Fruit fly (Drosophila melanogaster) whole organism, embryonic: Measurements from ENCODE around the gene CG32036.
A peak's percentile ranks its signal among the peaks of the same experiment; 100 is the strongest.

Experiments used
- CG10267 ChIP-seq: fragments of 200-800 bp; sonication (Bioruptor generic); optimal IDR thresholded peaks from 2 replicates; lab custom pipeline; 2018; ENCODE audit warnings: missing biosample characterization, mild to moderate bottlenecking, missing genetic modification characterization, moderate library complexity
- CG11504 ChIP-seq: fragments of 200-800 bp; sonication (Bioruptor generic); optimal IDR thresholded peaks from 3 replicates; lab custom pipeline; 2019; ENCODE audit warnings: missing biosample characterization, mild to moderate bottlenecking, missing genetic modification characterization, moderate library complexity
- CG1233 ChIP-seq: fragments of 200-800 bp; sonication (Bioruptor generic); optimal IDR thresholded peaks from 4 replicates; lab custom pipeline; 2018; ENCODE audit warnings: missing biosample characterization, mild to moderate bottlenecking, missing genetic modification characterization
- CG12391 ChIP-seq: fragments of 200-800 bp; sonication (Bioruptor generic); optimal IDR thresholded peaks from 3 replicates; lab custom pipeline; 2018; ENCODE audit warnings: missing biosample characterization, mild to moderate bottlenecking, missing genetic modification characterization, moderate library complexity
- CG13296 ChIP-seq: fragments of 200-800 bp; sonication (Bioruptor generic); optimal IDR thresholded peaks from 3 replicates; lab custom pipeline; 2018; ENCODE audit warnings: missing biosample characterization, mild to moderate bottlenecking, missing genetic modification characterization
- CG13424 ChIP-seq: fragments of 200-800 bp; sonication (Bioruptor generic); optimal IDR thresholded peaks from 2 replicates; lab custom pipeline; 2019; ENCODE audit warnings: missing biosample characterization, mild to moderate bottlenecking, missing genetic modification characterization, moderate library complexity
- CG15269 ChIP-seq: fragments of 200-800 bp; sonication (Bioruptor generic); optimal IDR thresholded peaks from 2 replicates; lab custom pipeline; 2018; ENCODE audit warnings: missing biosample characterization, mild to moderate bottlenecking, missing genetic modification characterization, moderate library complexity
- CG15601 ChIP-seq: fragments of 200-800 bp; sonication (Bioruptor generic); optimal IDR thresholded peaks from 3 replicates; lab custom pipeline; 2019; ENCODE audit warnings: missing biosample characterization, mild to moderate bottlenecking, missing genetic modification characterization, moderate library complexity
- CG17361 ChIP-seq: fragments of 200-800 bp; sonication (Bioruptor generic); IDR thresholded peaks from 3 replicates; pipeline ENCODE4 v1.3.6; 2022; ENCODE audit warnings: missing biosample characterization, missing genetic modification characterization
- CG1792 ChIP-seq: fragments of 200-800 bp; sonication (Bioruptor generic); optimal IDR thresholded peaks from 2 replicates; lab custom pipeline; 2016; ENCODE audit warnings: missing biosample characterization, missing genetic modification characterization
- CG18619 ChIP-seq: fragments of 200-800 bp; sonication (Bioruptor generic); optimal IDR thresholded peaks from 3 replicates; lab custom pipeline; 2017; ENCODE audit warnings: missing biosample characterization, mild to moderate bottlenecking, missing genetic modification characterization
- CG31365 ChIP-seq: fragments of 200-800 bp; sonication (Bioruptor generic); optimal IDR thresholded peaks from 2 replicates; lab custom pipeline; 2018; ENCODE audit warnings: missing biosample characterization, mild to moderate bottlenecking, missing genetic modification characterization
- CG3995 ChIP-seq: fragments of 200-800 bp; sonication (Bioruptor generic); optimal IDR thresholded peaks from 3 replicates; lab custom pipeline; 2016; ENCODE audit warnings: missing biosample characterization, missing genetic modification characterization
- CG4424 ChIP-seq: fragments of 200-800 bp; sonication (Bioruptor generic); optimal IDR thresholded peaks from 3 replicates; lab custom pipeline; 2016; ENCODE audit warnings: missing biosample characterization, missing genetic modification characterization
- CG6765 ChIP-seq: fragments of 200-800 bp; sonication (Bioruptor generic); optimal IDR thresholded peaks from 3 replicates; lab custom pipeline; 2017; ENCODE audit warnings: missing biosample characterization, mild to moderate bottlenecking, missing genetic modification characterization
- CG7839 ChIP-seq: fragments of 200-800 bp; sonication (Bioruptor generic); optimal IDR thresholded peaks from 3 replicates; lab custom pipeline; 2018; ENCODE audit warnings: missing biosample characterization, mild to moderate bottlenecking, missing genetic modification characterization, moderate library complexity
- CG9215 ChIP-seq: fragments of 200-800 bp; sonication (Bioruptor generic); IDR thresholded peaks from 2 replicates; pipeline ENCODE4 v1.3.6; 2022; ENCODE audit warnings: missing biosample characterization, missing genetic modification characterization
- Camta ChIP-seq: fragments of 200-800 bp; sonication (Bioruptor generic); optimal IDR thresholded peaks from 2 replicates; lab custom pipeline; 2016; ENCODE audit warnings: missing biosample characterization, missing genetic modification characterization
- Hmr ChIP-seq: fragments of 200-800 bp; sonication (Bioruptor generic); optimal IDR thresholded peaks from 3 replicates; lab custom pipeline; 2017; ENCODE audit warnings: mild to moderate bottlenecking, missing biosample characterization, missing genetic modification reagents, missing genetic modification characterization
- Hr51 ChIP-seq, 2 experiments: fragments of 200-800 bp; sonication (Bioruptor generic); optimal IDR thresholded peaks; 2 replicates in 1 of 2; 3 replicates in 1 of 2; lab custom pipeline; 2016 to 2018; ENCODE audit warnings: missing biosample characterization in 2 of 2, missing genetic modification characterization in 2 of 2, mild to moderate bottlenecking in 1 of 2, moderate library complexity in 1 of 2
- Med ChIP-seq: fragments of 200-800 bp; sonication (Bioruptor generic); peaks from one replicate; lab custom pipeline; 2016; ENCODE audit warnings: missing biosample characterization, missing genetic modification characterization, mild to moderate bottlenecking, inconsistent platforms, moderate library complexity
- Meics ChIP-seq: fragments of 200-800 bp; sonication (Bioruptor generic); optimal IDR thresholded peaks from 2 replicates; lab custom pipeline; 2017; ENCODE audit warnings: missing biosample characterization, mild to moderate bottlenecking, missing genetic modification characterization
- Xbp1 ChIP-seq: fragments of 200-800 bp; sonication (Bioruptor generic); optimal IDR thresholded peaks from 3 replicates; lab custom pipeline; 2016; ENCODE audit warnings: missing biosample characterization, mild to moderate bottlenecking, missing genetic modification characterization
- abd-A ChIP-seq: fragments of 200-800 bp; sonication (Bioruptor generic); optimal IDR thresholded peaks from 3 replicates; lab custom pipeline; 2019; ENCODE audit warnings: missing biosample characterization, mild to moderate bottlenecking, missing genetic modification characterization, moderate library complexity
- bcd ChIP-seq: fragments of 200-800 bp; sonication (Bioruptor generic); optimal IDR thresholded peaks from 2 replicates; lab custom pipeline; 2017; ENCODE audit warnings: missing biosample characterization, mild to moderate bottlenecking, missing genetic modification characterization
- bsh ChIP-seq, 2 experiments: fragments of 200-800 bp; sonication (Bioruptor generic); optimal IDR thresholded peaks; 2 replicates each; lab custom pipeline; 2017 to 2018; ENCODE audit warnings: mild to moderate bottlenecking in 2 of 2, missing biosample characterization in 2 of 2, missing genetic modification characterization in 2 of 2, moderate library complexity in 1 of 2
- cato ChIP-seq: fragments of 200-800 bp; sonication (Bioruptor generic); optimal IDR thresholded peaks from 2 replicates; lab custom pipeline; 2016; ENCODE audit warnings: missing biosample characterization, missing genetic modification characterization, borderline replicate concordance
- crol ChIP-seq: fragments of 200-800 bp; sonication (Bioruptor generic); IDR thresholded peaks from 2 replicates; pipeline ENCODE4 v1.3.6; 2022; ENCODE audit warnings: missing biosample characterization, missing genetic modification characterization
- dmrt99B ChIP-seq: fragments of 200-800 bp; sonication (Bioruptor generic); optimal IDR thresholded peaks from 2 replicates; lab custom pipeline; 2018; ENCODE audit warnings: missing biosample characterization, mild to moderate bottlenecking, missing genetic modification characterization, moderate library complexity
- gcm ChIP-seq: fragments of 200-800 bp; sonication (Bioruptor generic); optimal IDR thresholded peaks from 2 replicates; lab custom pipeline; 2019; ENCODE audit warnings: missing biosample characterization, mild to moderate bottlenecking, missing genetic modification characterization, moderate library complexity
- gcm2 ChIP-seq: fragments of 200-800 bp; sonication (Bioruptor generic); optimal IDR thresholded peaks from 2 replicates; lab custom pipeline; 2016; ENCODE audit warnings: missing biosample characterization, missing genetic modification characterization
- jing ChIP-seq: fragments of 200-800 bp; sonication (Bioruptor generic); optimal IDR thresholded peaks from 2 replicates; lab custom pipeline; 2018; ENCODE audit warnings: missing biosample characterization, mild to moderate bottlenecking, missing genetic modification characterization
- knrl ChIP-seq: fragments of 200-800 bp; sonication (Bioruptor generic); IDR thresholded peaks from 3 replicates; pipeline ENCODE4 v1.3.6; 2022; ENCODE audit warnings: missing biosample characterization, missing genetic modification characterization; ENCODE audit not compliant: partially characterized antibody
- lilli ChIP-seq: fragments of 200-800 bp; sonication (Bioruptor generic); optimal IDR thresholded peaks from 3 replicates; lab custom pipeline; 2016; ENCODE audit warnings: missing biosample characterization, missing genetic modification characterization
- lola ChIP-seq, 3 experiments: fragments of >200 bp in 2 of 3; fragments of 200-800 bp in 1 of 3; sonication (Bioruptor generic) in 1 of 3; optimal IDR thresholded peaks; 2 replicates each; lab custom pipeline; 2017 to 2019; ENCODE audit warnings: missing biosample characterization in 3 of 3, missing genetic modification characterization in 3 of 3, mild to moderate bottlenecking in 1 of 3, moderate library complexity in 1 of 3
- pho ChIP-seq: fragments of 200-800 bp; sonication (Bioruptor generic); optimal IDR thresholded peaks from 2 replicates; lab custom pipeline; 2016; ENCODE audit warnings: missing biosample characterization, missing genetic modification characterization
- phol ChIP-seq: fragments of 200-800 bp; sonication (Bioruptor generic); optimal IDR thresholded peaks from 3 replicates; lab custom pipeline; 2018; ENCODE audit warnings: missing biosample characterization, mild to moderate bottlenecking, missing genetic modification characterization, moderate library complexity
- row ChIP-seq: fragments of 200-800 bp; sonication (Bioruptor generic); IDR thresholded peaks from 3 replicates; pipeline ENCODE4 v1.3.6; 2022; ENCODE audit warnings: missing biosample characterization, missing genetic modification characterization
- sens ChIP-seq: fragments of 200-800 bp; sonication (Bioruptor generic); peaks from one replicate; lab custom pipeline; 2016; ENCODE audit warnings: missing biosample characterization, missing genetic modification characterization
- sug ChIP-seq: fragments of 200-800 bp; optimal IDR thresholded peaks from 2 replicates; lab custom pipeline; 2019; ENCODE audit warnings: missing biosample characterization, mild to moderate bottlenecking, missing genetic modification characterization, moderate library complexity
- tgo ChIP-seq: fragments of 200-800 bp; sonication (Bioruptor generic); IDR thresholded peaks from 3 replicates; pipeline ENCODE4 v1.3.6; 2022; ENCODE audit warnings: missing biosample characterization, missing genetic modification characterization
- tio ChIP-seq: fragments of 200-800 bp; sonication (Bioruptor generic); optimal IDR thresholded peaks from 2 replicates; lab custom pipeline; 2017; ENCODE audit warnings: missing biosample characterization, missing genetic modification characterization, inconsistent platforms

CG32036 gene

dm6 chr3L:9466595-9466994, 22.4 kb downstream of the CG32036 start (continued):
- TF ChIP-seq Hmr (GFP tag; lab: Kevin White, UChicago) (peak; percentile 32), crol (GFP tag; lab: Robert Waterston, UW) (no peak), CG15269 (peak; percentile 26), CG3995 (GFP tag; lab: Kevin White, UChicago) (no peak), bsh (GFP tag; optimal IDR thresholded peaks at IDR 0.05; lab: Kevin White, UChicago) (peak in 1 of 2 experiments; percentile 29), abd-A (tag; lab: Kevin White, UChicago) (no peak), Camta (GFP tag; lab: Kevin White, UChicago) (no peak), gcm2 (GFP tag; lab: Kevin White, UChicago) (no peak), sug (tag; lab: Kevin White, UChicago) (peak; percentile 16), cato (no peak), CG12391 (peak; percentile 56), CG6765 (peak; percentile 29), CG7839 (peak; percentile 57), CG15601 (peak; percentile 10), row (peak; percentile 51; the same call in 2 of the 3 replicates), CG10267 (peak; percentile 1), CG18619 (GFP tag; lab: Kevin White, UChicago) (peak; percentile 26), CG1233 (peak; percentile 31), CG13296 (GFP tag; lab: Kevin White, UChicago) (peak; percentile 22), Med (GFP tag; lab: Kevin White, UChicago) (peak; percentile 55), sens (peak; percentile 73), CG13424 (tag; lab: Kevin White, UChicago) (peak; percentile 59), phol (tag; lab: Kevin White, UChicago) (peak; percentile 39), lola (GFP tag; optimal IDR thresholded peaks at IDR 0.05; lab: Kevin White, UChicago) (peak in 1 of 3 experiments; percentile 2), CG9215 (GFP tag; lab: Robert Waterston, UW) (peak; percentile 31; the same call in 1 of the 2 replicates), Xbp1 (peak; percentile 11), CG1792 (no peak), Meics (peak; percentile 41), bcd (GFP tag; lab: Kevin White, UChicago) (peak; percentile 3), Hr51 (GFP tag; optimal IDR thresholded peaks at IDR 0.05; lab: Kevin White, UChicago) (peak in 1 of 2 experiments; percentile 43), CG11504 (tag; lab: Kevin White, UChicago) (peak; percentile 69), gcm (GFP tag; lab: Kevin White, UChicago) (no peak), jing (GFP tag; lab: Kevin White, UChicago) (no peak), CG31365 (tag; lab: Kevin White, UChicago) (no peak), pho (peak; percentile 25), tgo (no peak), dmrt99B (tag; lab: Kevin White, UChicago) (peak; percentile 60), tio (GFP tag; lab: Kevin White, UChicago) (peak; percentile 7), CG4424 (GFP tag; lab: Kevin White, UChicago) (peak; percentile 12), CG17361 (GFP tag; lab: Robert Waterston, UW) (peak; percentile 42; the same call in 1 of the 3 replicates), lilli (peak; percentile 29), knrl (no peak)
